Worm (Caenorhabditis elegans) whole organism, mixed stage, embryonic: ENCODE data around the gene str-169.

Source experiments
- M03D4.4 ChIP-seq: sonication (generic microtip); optimal IDR thresholded peaks from 2 replicates; lab custom pipeline; 2017; ENCODE audit warnings: mild to moderate bottlenecking, missing genetic modification characterization, missing compliant biosample characterization
- bed-3 ChIP-seq: fragments of 200-800 bp; sonication (Bioruptor generic); optimal IDR thresholded peaks from 3 replicates; lab custom pipeline; 2018; ENCODE audit warnings: mild to moderate bottlenecking, missing genetic modification characterization, moderate library complexity, missing compliant biosample characterization
- blmp-1 ChIP-seq: fragments of 150-350 bp; optimal IDR thresholded peaks from 2 replicates; lab custom pipeline; 2014; ENCODE audit warnings: missing biosample characterization, missing genetic modification characterization
- ceh-39 ChIP-seq: fragments of 150-350 bp; optimal IDR thresholded peaks from 2 replicates; lab custom pipeline; 2014; ENCODE audit warnings: missing biosample characterization, missing genetic modification characterization
- ceh-43 ChIP-seq: fragments of 200-800 bp; sonication (Bioruptor generic); optimal IDR thresholded peaks from 2 replicates; lab custom pipeline; 2018; ENCODE audit warnings: mild to moderate bottlenecking, missing genetic modification characterization, moderate library complexity, missing compliant biosample characterization
- ceh-83 ChIP-seq: fragments of 200-800 bp; sonication (Bioruptor generic); optimal IDR thresholded peaks from 2 replicates; lab custom pipeline; 2018; ENCODE audit warnings: mild to moderate bottlenecking, missing genetic modification characterization, missing compliant biosample characterization
- ces-1 ChIP-seq: fragments of 150-350 bp; optimal IDR thresholded peaks from 2 replicates; lab custom pipeline; 2014; ENCODE audit warnings: missing biosample characterization, missing genetic modification reagents, missing genetic modification characterization
- elt-1 ChIP-seq: sonication (generic microtip); optimal IDR thresholded peaks from 2 replicates; lab custom pipeline; 2017; ENCODE audit warnings: missing genetic modification characterization, mild to moderate bottlenecking, missing compliant biosample characterization, antibody characterized with exemption, moderate library complexity, borderline replicate concordance; ENCODE audit not compliant: insufficient read depth
- elt-3 ChIP-seq: fragments of 150-350 bp; optimal IDR thresholded peaks from 2 replicates; lab custom pipeline; 2014; ENCODE audit warnings: missing biosample characterization, missing genetic modification characterization
- flh-1 ChIP-seq: fragments of 200-800 bp; sonication (Bioruptor generic); optimal IDR thresholded peaks from 2 replicates; lab custom pipeline; 2018; ENCODE audit warnings: mild to moderate bottlenecking, missing genetic modification characterization, moderate library complexity, missing compliant biosample characterization
- ham-2 ChIP-seq: fragments of 200-800 bp; sonication (Bioruptor generic); optimal IDR thresholded peaks from 2 replicates; lab custom pipeline; 2018; ENCODE audit warnings: mild to moderate bottlenecking, missing genetic modification characterization, missing compliant biosample characterization
- hlh-1 ChIP-seq: fragments of 150-350 bp; optimal IDR thresholded peaks from 2 replicates; lab custom pipeline; 2014; ENCODE audit warnings: missing biosample characterization, missing genetic modification reagents, missing genetic modification characterization
- lin-13 ChIP-seq: fragments of 150-350 bp; optimal IDR thresholded peaks from 2 replicates; lab custom pipeline; 2014; ENCODE audit warnings: missing biosample characterization, missing genetic modification characterization
- lin-32 ChIP-seq: fragments of 200-800 bp; sonication (Bioruptor generic); optimal IDR thresholded peaks from 2 replicates; lab custom pipeline; 2018; ENCODE audit warnings: mild to moderate bottlenecking, missing genetic modification characterization, missing compliant biosample characterization
- lsy-2 ChIP-seq: fragments of 150-350 bp; optimal IDR thresholded peaks from 2 replicates; lab custom pipeline; 2014; ENCODE audit warnings: missing biosample characterization, missing genetic modification characterization
- mab-5 ChIP-seq: fragments of 150-350 bp; optimal IDR thresholded peaks from 2 replicates; lab custom pipeline; 2014; ENCODE audit warnings: missing biosample characterization, missing genetic modification characterization
- mep-1 ChIP-seq: fragments of 150-350 bp; optimal IDR thresholded peaks from 2 replicates; lab custom pipeline; 2017; ENCODE audit warnings: missing biosample characterization, missing genetic modification reagents, missing genetic modification characterization, inconsistent platforms
- mls-2 ChIP-seq: sonication (generic microtip); optimal IDR thresholded peaks from 2 replicates; lab custom pipeline; 2016; ENCODE audit warnings: mild to moderate bottlenecking, missing genetic modification characterization, moderate library complexity, missing compliant biosample characterization
- nhr-12 ChIP-seq: fragments of 150-350 bp; optimal IDR thresholded peaks from 2 replicates; lab custom pipeline; 2014; ENCODE audit warnings: missing biosample characterization, missing genetic modification characterization
- nhr-2 ChIP-seq: fragments of 150-350 bp; optimal IDR thresholded peaks from 2 replicates; lab custom pipeline; 2014; ENCODE audit warnings: missing biosample characterization, missing genetic modification characterization
- nhr-237 ChIP-seq: fragments of 150-350 bp; optimal IDR thresholded peaks from 2 replicates; lab custom pipeline; 2014; ENCODE audit warnings: missing biosample characterization, missing genetic modification characterization
- nhr-28 ChIP-seq: fragments of 150-350 bp; optimal IDR thresholded peaks from 2 replicates; lab custom pipeline; 2014; ENCODE audit warnings: missing biosample characterization, missing genetic modification characterization
- pha-4 ChIP-seq: fragments of 150-350 bp; optimal IDR thresholded peaks from 2 replicates; lab custom pipeline; 2018; ENCODE audit warnings: missing biosample characterization, missing genetic modification reagents, missing genetic modification characterization
- sem-2 ChIP-seq: fragments of 200-800 bp; sonication (Bioruptor generic); optimal IDR thresholded peaks from 2 replicates; lab custom pipeline; 2018; ENCODE audit warnings: mild to moderate bottlenecking, missing genetic modification characterization, missing compliant biosample characterization
- snpc-4 ChIP-seq: fragments of 150-350 bp; optimal IDR thresholded peaks from 2 replicates; lab custom pipeline; 2014; ENCODE audit warnings: missing biosample characterization, missing genetic modification characterization
- sptf-1 ChIP-seq: sonication (generic microtip); optimal IDR thresholded peaks from 2 replicates; lab custom pipeline; 2017; ENCODE audit warnings: mild to moderate bottlenecking, missing genetic modification characterization, moderate library complexity, missing compliant biosample characterization
- tbx-8 ChIP-seq: fragments of 200-800 bp; sonication (Bioruptor generic); optimal IDR thresholded peaks from 2 replicates; lab custom pipeline; 2018; ENCODE audit warnings: mild to moderate bottlenecking, missing genetic modification characterization, moderate library complexity, missing compliant biosample characterization
- unc-120 ChIP-seq: sonication (generic microtip); optimal IDR thresholded peaks from 2 replicates; lab custom pipeline; 2017; ENCODE audit warnings: missing genetic modification characterization, missing compliant biosample characterization; ENCODE audit not compliant: poor library complexity, severe bottlenecking
- unc-62 ChIP-seq: fragments of 150-350 bp; optimal IDR thresholded peaks from 2 replicates; lab custom pipeline; 2014; ENCODE audit warnings: missing biosample characterization, missing genetic modification reagents, missing genetic modification characterization
- zip-8 ChIP-seq: fragments of 150-350 bp; optimal IDR thresholded peaks from 2 replicates; lab custom pipeline; 2014; ENCODE audit warnings: missing biosample characterization, missing genetic modification characterization

str-169 gene

DNA sequence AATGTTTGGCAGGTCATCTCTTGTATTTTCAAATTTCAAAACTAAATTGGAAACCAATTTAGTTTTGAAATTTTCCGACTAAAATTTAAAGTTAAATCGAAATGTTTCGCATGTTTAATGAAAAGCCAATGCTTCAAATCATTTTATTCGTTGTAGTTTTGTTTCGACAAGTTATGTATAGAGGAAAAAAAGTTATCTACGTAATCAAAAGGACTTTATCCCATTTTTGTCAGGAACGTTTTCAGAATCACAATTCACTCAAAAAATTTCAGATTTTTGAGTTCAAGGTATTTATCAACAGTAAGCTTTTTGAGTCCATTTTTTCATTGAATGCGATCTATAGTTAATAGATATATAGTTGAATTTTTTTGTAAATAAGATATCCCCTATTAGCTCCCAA is 7.2 kb upstream of the str-169 start, which contains the start of gene str-168:
str-168 (plus strand) TSS at position 301 of the 400 bp plus-strand sequence.
- TF ChIP-seq ces-1 (GFP tag; lab: Kevin White, UChicago) (no peak), elt-1 (tag; lab: Kevin White, UChicago) (no peak), mls-2 (tag; lab: Kevin White, UChicago) (no peak), unc-120 (tag; lab: Kevin White, UChicago) (no peak), lsy-2 (tag; lab: Kevin White, UChicago) (no peak), nhr-12 (tag; lab: Kevin White, UChicago) (no peak), ceh-83 (GFP tag; lab: Kevin White, UChicago) (no peak), nhr-237 (tag; lab: Kevin White, UChicago) (no peak)

- TF ChIP-seq mab-5 (no peak), nhr-28 (tag; lab: Kevin White, UChicago) (no peak), bed-3 (no peak), flh-1 (GFP tag; lab: Kevin White, UChicago) (no peak), unc-120 (tag; lab: Kevin White, UChicago) (no peak), snpc-4 (tag; lab: Kevin White, UChicago) (no peak), elt-1 (tag; lab: Kevin White, UChicago) (no peak), lin-32 (GFP tag; lab: Kevin White, UChicago) (no peak), hlh-1 (tag; lab: Kevin White, UChicago) (no peak), zip-8 (tag; lab: Kevin White, UChicago) (no peak), mls-2 (tag; lab: Kevin White, UChicago) (no peak), tbx-8 (GFP tag; lab: Kevin White, UChicago) (no peak), sem-2 (no peak), lin-13 (tag; lab: Kevin White, UChicago) (no peak), ces-1 (GFP tag; lab: Kevin White, UChicago) (no peak), blmp-1 (tag; lab: Kevin White, UChicago) (no peak), pha-4 (tag; lab: Kevin White, UChicago) (no peak), nhr-12 (tag; lab: Kevin White, UChicago) (no peak)
Observed at ce11 chrIV:4941681-4942080, 4.2 kb upstream of the str-169 start, which contains the start of gene Y9C9A.5. Gene Y9C9A.5, plus strand, starts transcription at chrIV:4941981.

DNA sequence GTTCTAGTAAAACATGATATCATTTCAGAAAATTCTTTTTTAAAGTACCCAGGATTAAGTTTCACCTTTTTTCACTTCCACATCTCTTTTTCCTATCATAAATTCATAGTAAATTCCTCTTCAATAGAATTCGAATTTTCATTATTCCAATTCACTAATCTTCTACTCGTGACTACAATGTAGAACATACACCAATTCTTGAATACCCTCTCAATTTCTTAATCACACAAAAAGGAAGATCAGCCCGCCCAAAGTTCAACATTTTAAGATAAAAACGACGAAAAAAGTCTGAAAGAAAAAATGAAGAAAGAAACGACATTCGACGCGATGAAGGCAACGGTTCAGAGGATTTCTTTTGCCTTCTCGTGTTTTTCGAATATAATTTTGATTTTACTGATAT is 8.0 kb downstream of the str-169 start, which contains the start of gene str-163:
str-163 (plus strand) TSS at position 301 of the 400 bp plus-strand sequence.
- TF ChIP-seq lsy-2 (tag; lab: Kevin White, UChicago) (no peak), lin-13 (tag; lab: Kevin White, UChicago) (no peak), blmp-1 (tag; lab: Kevin White, UChicago) (no peak), nhr-12 (tag; lab: Kevin White, UChicago) (no peak), ces-1 (GFP tag; lab: Kevin White, UChicago) (no peak), mab-5 (no peak), elt-3 (no peak), elt-1 (tag; lab: Kevin White, UChicago) (no peak), M03D4.4 (tag; lab: Kevin White, UChicago) (no peak), nhr-28 (tag; lab: Kevin White, UChicago) (no peak), tbx-8 (GFP tag; lab: Kevin White, UChicago) (no peak), unc-62 (no peak)

DNA sequence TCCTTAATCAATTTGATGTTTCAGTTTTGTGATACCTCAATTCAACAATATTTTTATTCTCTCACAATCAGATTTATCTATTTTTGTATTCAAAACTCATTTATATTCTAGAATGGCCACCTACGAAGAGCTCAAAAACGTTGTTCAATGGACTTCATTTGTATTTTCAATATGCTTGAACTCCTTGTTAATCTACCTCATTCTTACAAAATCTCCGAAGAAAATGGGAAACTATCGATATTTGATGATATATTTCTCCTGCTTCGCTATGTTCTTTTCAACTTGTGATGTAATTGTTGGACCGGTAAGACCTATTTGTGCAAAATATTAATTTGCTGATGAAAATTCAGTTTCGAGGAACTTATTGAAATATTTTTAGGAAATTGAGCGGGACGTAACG is 14.8 kb downstream of the str-169 start, which contains the start of gene str-164:
str-164 (plus strand) TSS at position 113 of the 400 bp plus-strand sequence.
- no peak for TF ChIP-seq elt-1 (tag; lab: Kevin White, UChicago)
- no peak for TF ChIP-seq mab-5
- TF ChIP-seq flh-1 (GFP tag; lab: Kevin White, UChicago) = no peak
- no peak for TF ChIP-seq snpc-4 (tag; lab: Kevin White, UChicago)
- TF ChIP-seq lin-32 (GFP tag; lab: Kevin White, UChicago) = no peak
- TF ChIP-seq lsy-2 (tag; lab: Kevin White, UChicago) = no peak
- TF ChIP-seq bed-3 = no peak

ce11 chrIV:4963834-4964233 is 18.0 kb downstream of the str-169 start, which contains the start of gene txt-3:
Gene txt-3, plus strand, starts transcription at chrIV:4963958.
- TF ChIP-seq nhr-12 (tag; lab: Kevin White, UChicago) = no peak
- no peak for TF ChIP-seq ces-1 (GFP tag; lab: Kevin White, UChicago)
- TF ChIP-seq mep-1 (tag; lab: Kevin White, UChicago) = no peak
- TF ChIP-seq sptf-1 (tag; lab: Kevin White, UChicago) = no peak
- no peak for TF ChIP-seq hlh-1 (tag; lab: Kevin White, UChicago)
- no peak for TF ChIP-seq lsy-2 (tag; lab: Kevin White, UChicago)
- TF ChIP-seq tbx-8 (GFP tag; lab: Kevin White, UChicago) = no peak
- no peak for TF ChIP-seq ceh-43 (GFP tag; lab: Kevin White, UChicago)
- TF ChIP-seq ham-2 = no peak
- TF ChIP-seq flh-1 (GFP tag; lab: Kevin White, UChicago) = no peak
- no peak for TF ChIP-seq ceh-39 (tag; lab: Kevin White, UChicago)
- TF ChIP-seq sem-2 = no peak
- no peak for TF ChIP-seq lin-32 (GFP tag; lab: Kevin White, UChicago)
- TF ChIP-seq unc-62 = no peak
- no peak for TF ChIP-seq nhr-2 (tag; lab: Kevin White, UChicago)
- no peak for TF ChIP-seq elt-3
- TF ChIP-seq ceh-83 (GFP tag; lab: Kevin White, UChicago) = no peak
- no peak for TF ChIP-seq mls-2 (tag; lab: Kevin White, UChicago)
- no peak for TF ChIP-seq nhr-28 (tag; lab: Kevin White, UChicago)
